Worm (Caenorhabditis elegans) whole organism, early embryonic: ENCODE data around the gene spp-12.

ENCODE experiments used
- B0310.2 ChIP-seq: sonication (generic microtip); optimal IDR thresholded peaks from 2 replicates; lab custom pipeline; 2016; ENCODE audit warnings: mild to moderate bottlenecking, missing genetic modification characterization, missing compliant biosample characterization
- F13C5.2 ChIP-seq: sonication (generic microtip); optimal IDR thresholded peaks from 2 replicates; lab custom pipeline; 2017; ENCODE audit warnings: mild to moderate bottlenecking, missing genetic modification characterization, inconsistent platforms, missing compliant biosample characterization
- aly-1 ChIP-seq: sonication (generic microtip); optimal IDR thresholded peaks from 2 replicates; lab custom pipeline; 2016; ENCODE audit warnings: missing genetic modification characterization, missing compliant biosample characterization
- ama-1 ChIP-seq: fragments of 150-350 bp; optimal IDR thresholded peaks from 2 replicates; lab custom pipeline; 2014
- ceh-13 ChIP-seq: fragments of 200-800 bp; sonication (Bioruptor generic); optimal IDR thresholded peaks from 2 replicates; lab custom pipeline; 2018; ENCODE audit warnings: mild to moderate bottlenecking, missing genetic modification characterization, missing compliant biosample characterization
- ceh-36 ChIP-seq: sonication (generic microtip); optimal IDR thresholded peaks from 2 replicates; lab custom pipeline; 2016; ENCODE audit warnings: missing genetic modification characterization, inconsistent platforms, missing compliant biosample characterization
- ets-7 ChIP-seq: sonication (generic microtip); optimal IDR thresholded peaks from 2 replicates; lab custom pipeline; 2016; ENCODE audit warnings: missing genotype, missing genetic modification characterization, missing compliant biosample characterization
- flt-1 ChIP-seq: fragments of 200-800 bp; sonication (Bioruptor generic); IDR thresholded peaks from 2 replicates; pipeline ENCODE4 v1.3.6; 2022; ENCODE audit warnings: missing genetic modification characterization, missing compliant biosample characterization
- hmbx-1 ChIP-seq: sonication (generic microtip); optimal IDR thresholded peaks from 2 replicates; lab custom pipeline; 2016; ENCODE audit warnings: mild to moderate bottlenecking, missing genetic modification characterization, missing compliant biosample characterization
- hmg-4 ChIP-seq: fragments of 200-800 bp; sonication (Bioruptor generic); optimal IDR thresholded peaks from 2 replicates; lab custom pipeline; 2018; ENCODE audit warnings: mild to moderate bottlenecking, missing genetic modification characterization, missing compliant biosample characterization
- hnd-1 ChIP-seq: sonication (generic microtip); optimal IDR thresholded peaks from 2 replicates; lab custom pipeline; 2016; ENCODE audit warnings: missing genetic modification characterization, missing compliant biosample characterization
- pes-1 ChIP-seq: fragments of 200-800 bp; sonication (Bioruptor generic); IDR thresholded peaks from 2 replicates; pipeline ENCODE4 v1.3.6; 2022; ENCODE audit warnings: missing genetic modification reagents, missing genetic modification characterization, missing compliant biosample characterization
- scrt-1 ChIP-seq: fragments of 200-800 bp; sonication (Bioruptor generic); IDR thresholded peaks from 2 replicates; pipeline ENCODE4 v1.3.6; 2022; ENCODE audit warnings: missing genetic modification characterization, missing compliant biosample characterization
- sea-1 ChIP-seq: fragments of 200-800 bp; sonication (Bioruptor generic); conservative IDR thresholded peaks from 2 replicates; pipeline ENCODE4 v1.3.6; 2022; ENCODE audit warnings: missing genetic modification characterization, missing compliant biosample characterization
- tbx-11 ChIP-seq: fragments of 200-800 bp; sonication (Bioruptor generic); IDR thresholded peaks from 2 replicates; pipeline ENCODE4 v1.3.6; 2022; ENCODE audit warnings: missing genetic modification characterization, missing compliant biosample characterization
- tbx-37 ChIP-seq: fragments of 200-800 bp; sonication (Bioruptor generic); conservative IDR thresholded peaks from 2 replicates; pipeline ENCODE4 v1.3.6; 2022; ENCODE audit warnings: missing genetic modification reagents, missing genetic modification characterization, missing compliant biosample characterization
- tra-4 ChIP-seq: sonication (generic microtip); optimal IDR thresholded peaks from 2 replicates; lab custom pipeline; 2017; ENCODE audit warnings: missing genetic modification characterization, missing compliant biosample characterization

spp-12 gene

DNA sequence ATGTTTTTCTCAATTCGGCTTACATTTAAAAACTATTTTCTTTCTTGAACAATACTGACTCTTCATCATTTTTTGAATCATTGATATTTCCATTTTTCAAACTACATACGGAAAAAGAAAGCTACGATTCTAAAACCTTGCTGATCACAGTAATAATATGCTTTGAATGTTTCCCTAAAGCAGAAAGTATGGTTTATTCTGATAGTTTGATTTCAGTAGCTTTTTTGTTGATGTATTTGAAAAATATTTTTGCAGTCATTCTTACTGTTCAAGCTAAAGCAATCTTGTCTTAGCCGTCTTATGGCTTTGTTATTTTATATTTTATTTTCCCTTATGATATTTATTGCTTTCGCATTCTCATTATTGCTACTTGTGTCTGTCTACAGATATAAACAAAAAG is 39.9 kb downstream of the spp-12 start, which contains the start of gene srxa-13:
srxa-13 (plus strand) TSS at position 301 of the 400 bp plus-strand sequence.
- TF ChIP-seq hmg-4 (GFP tag; lab: Kevin White, UChicago) (no peak), pes-1 (GFP tag; lab: Robert Waterston, UW) (no peak)

DNA sequence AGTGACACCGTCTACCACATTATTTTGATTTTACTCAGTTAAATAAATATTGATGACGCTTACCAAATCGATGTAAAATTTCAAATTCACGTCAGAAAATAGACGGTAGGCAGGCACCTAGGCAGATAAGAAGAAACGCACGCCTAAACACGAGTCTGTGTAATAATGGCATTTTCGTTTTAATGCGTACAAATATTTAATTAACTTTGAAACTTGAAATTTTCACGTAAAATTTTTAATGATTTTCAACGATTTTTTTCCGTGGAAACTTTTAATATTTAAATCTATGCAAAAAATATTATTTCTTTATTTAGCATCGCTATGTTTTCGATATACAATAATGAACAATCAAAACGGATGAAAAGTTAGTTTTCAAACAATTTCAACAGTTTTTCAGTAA is 41.6 kb downstream of the spp-12 start, which contains the start of gene C06B3.16:
C06B3.16 (plus strand) TSS at position 301 of the 400 bp plus-strand sequence.
- no peak for TF ChIP-seq hmbx-1 (tag; lab: Kevin White, UChicago)
- no peak for TF ChIP-seq tbx-37
- no peak for TF ChIP-seq tra-4 (tag; lab: Kevin White, UChicago)
- no peak for TF ChIP-seq ceh-36 (tag; lab: Kevin White, UChicago)
- no peak for TF ChIP-seq pes-1 (GFP tag; lab: Robert Waterston, UW)
- TF ChIP-seq ceh-13 (GFP tag; lab: Kevin White, UChicago), result no peak
- no peak for TF ChIP-seq hnd-1 (tag; lab: Kevin White, UChicago)
- TF ChIP-seq tbx-11 (GFP tag; lab: Robert Waterston, UW), result no peak

DNA sequence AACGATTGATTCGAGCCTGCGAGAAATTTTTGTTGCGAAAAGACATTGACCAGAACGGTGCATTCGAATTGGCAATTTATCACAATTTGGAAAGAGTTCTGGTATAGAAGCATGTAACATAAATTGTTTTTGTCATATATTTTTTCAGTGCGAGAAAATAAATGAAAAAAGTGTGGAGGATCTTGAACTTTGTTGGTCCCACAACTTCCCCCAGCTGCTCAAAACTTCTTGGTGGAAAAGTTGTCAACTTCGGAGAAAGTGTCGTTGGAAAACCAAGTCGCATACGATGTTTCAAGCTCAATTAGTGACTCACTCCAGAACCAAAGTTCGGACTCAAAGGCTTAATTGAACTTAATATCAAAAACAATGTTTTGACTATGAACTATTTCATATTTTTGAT is 42.3 kb downstream of the spp-12 start:
- no peak for TF ChIP-seq tbx-37
- no peak for TF ChIP-seq hnd-1 (tag; lab: Kevin White, UChicago)

DNA sequence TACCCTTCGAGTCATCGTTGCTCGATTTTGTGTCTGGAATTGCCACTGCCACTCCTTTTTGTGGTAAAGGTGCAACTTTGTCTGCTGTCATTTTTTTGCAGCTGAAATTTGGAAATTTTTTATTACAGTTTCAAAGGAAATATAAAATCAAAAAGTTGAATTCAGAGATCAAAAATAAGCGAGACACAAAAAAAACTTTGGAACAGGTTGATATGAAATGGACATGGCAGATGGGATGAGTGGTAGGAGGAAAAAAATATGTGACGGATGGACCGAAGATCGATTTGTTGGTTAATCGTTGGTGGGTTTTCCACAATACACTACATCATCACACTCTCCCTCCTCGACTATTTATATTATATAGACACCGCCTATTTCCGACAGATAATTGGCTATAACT is 44.9 kb downstream of the spp-12 start, which contains the start of gene R10D12.1:
R10D12.1 (minus strand) TSS at position 101 of the 400 bp plus-strand sequence.
- no peak for TF ChIP-seq tbx-11 (GFP tag; lab: Robert Waterston, UW)

DNA sequence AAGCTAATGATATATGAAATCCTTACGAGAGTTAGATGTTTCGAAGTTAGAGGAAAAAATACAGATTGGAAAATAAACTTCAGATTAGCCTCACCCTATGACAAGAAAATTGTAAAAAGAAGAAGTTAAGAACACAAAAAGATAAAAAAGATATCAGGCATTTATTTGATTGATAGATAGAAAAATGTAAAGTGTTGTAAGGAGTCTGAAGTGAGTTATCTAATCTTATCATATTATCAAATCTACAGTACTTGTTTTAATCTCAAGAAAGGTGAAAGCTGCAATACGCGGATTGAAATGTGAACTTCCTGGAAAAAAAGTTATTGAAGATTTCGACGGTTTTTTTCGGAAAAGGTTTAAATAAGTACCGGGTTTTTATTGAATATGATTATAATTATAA is 45.8 kb downstream of the spp-12 start:
- TF ChIP-seq tbx-11 (GFP tag; lab: Robert Waterston, UW), result no peak
- no peak for TF ChIP-seq pes-1 (GFP tag; lab: Robert Waterston, UW)
- no peak for TF ChIP-seq aly-1 (tag; lab: Kevin White, UChicago)
- no peak for TF ChIP-seq tra-4 (tag; lab: Kevin White, UChicago)
- no peak for TF ChIP-seq hmg-4 (GFP tag; lab: Kevin White, UChicago)
- TF ChIP-seq tbx-37, result no peak
- TF ChIP-seq sea-1 (GFP tag; lab: Robert Waterston, UW), result no peak
- TF ChIP-seq ama-1 (lab: Kevin White, UChicago), result no peak
- TF ChIP-seq B0310.2, result no peak
- no peak for TF ChIP-seq ceh-13 (GFP tag; lab: Kevin White, UChicago)
- TF ChIP-seq scrt-1, result no peak
- TF ChIP-seq flt-1 (GFP tag; lab: Robert Waterston, UW), result no peak
- no peak for TF ChIP-seq hnd-1 (tag; lab: Kevin White, UChicago)
- no peak for TF ChIP-seq ceh-36 (tag; lab: Kevin White, UChicago)
- no peak for TF ChIP-seq F13C5.2 (tag; lab: Kevin White, UChicago)
- no peak for TF ChIP-seq ets-7 (tag; lab: Kevin White, UChicago)
- no peak for TF ChIP-seq hmbx-1 (tag; lab: Kevin White, UChicago)

DNA sequence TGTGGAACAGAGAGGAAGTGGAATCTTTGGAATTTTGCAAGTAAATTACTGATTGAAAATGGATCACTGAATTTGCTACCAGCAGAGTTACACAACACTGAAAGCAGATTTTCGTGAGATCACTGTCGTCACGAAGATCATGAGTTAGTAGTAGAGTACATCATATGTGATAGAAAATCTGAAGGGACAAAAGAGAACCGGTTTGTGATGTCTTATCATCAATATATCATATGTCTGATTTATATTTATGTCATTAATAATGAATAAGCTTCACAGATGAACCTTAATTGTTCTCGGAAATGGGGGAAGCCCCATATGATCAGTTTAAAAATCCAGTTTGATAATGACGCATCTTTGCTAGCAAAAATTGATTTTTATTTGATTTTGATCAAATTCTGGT is 46.4 kb downstream of the spp-12 start:
- TF ChIP-seq hmbx-1 (tag; lab: Kevin White, UChicago), result no peak
- TF ChIP-seq ets-7 (tag; lab: Kevin White, UChicago), result no peak
- no peak for TF ChIP-seq ceh-36 (tag; lab: Kevin White, UChicago)
- TF ChIP-seq B0310.2, result no peak
- TF ChIP-seq pes-1 (GFP tag; lab: Robert Waterston, UW), result no peak
- TF ChIP-seq hnd-1 (tag; lab: Kevin White, UChicago), result no peak
- no peak for TF ChIP-seq F13C5.2 (tag; lab: Kevin White, UChicago)

DNA sequence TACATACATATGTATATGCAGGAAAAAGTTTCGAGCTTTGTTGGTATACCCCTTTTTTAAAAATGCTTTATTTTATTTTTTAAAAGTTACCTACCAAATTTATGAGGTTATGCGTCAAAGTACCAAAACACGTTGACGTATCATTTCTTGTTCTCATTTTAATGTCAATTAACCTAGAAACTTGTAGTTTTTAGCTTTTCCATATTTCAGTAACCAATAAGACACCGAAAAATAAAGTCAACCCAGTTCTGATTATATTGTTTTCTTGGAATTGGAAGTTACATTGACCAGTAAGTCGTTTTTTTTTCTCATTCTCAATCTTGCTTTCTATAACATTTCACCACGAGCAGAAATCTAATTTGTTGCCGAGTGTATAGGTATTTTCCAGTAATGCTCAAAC is 47.2 kb downstream of the spp-12 start, which contains the start of gene srw-145:
srw-145 (plus strand) TSS at position 301 of the 400 bp plus-strand sequence.
- no peak for TF ChIP-seq sea-1 (GFP tag; lab: Robert Waterston, UW)
- TF ChIP-seq ets-7 (tag; lab: Kevin White, UChicago), result no peak
- no peak for TF ChIP-seq aly-1 (tag; lab: Kevin White, UChicago)
- TF ChIP-seq ama-1 (lab: Kevin White, UChicago), result no peak
- no peak for TF ChIP-seq B0310.2
- TF ChIP-seq tbx-11 (GFP tag; lab: Robert Waterston, UW), result no peak
- TF ChIP-seq scrt-1, result no peak
- TF ChIP-seq hmg-4 (GFP tag; lab: Kevin White, UChicago), result no peak
- TF ChIP-seq tra-4 (tag; lab: Kevin White, UChicago), result no peak
- no peak for TF ChIP-seq pes-1 (GFP tag; lab: Robert Waterston, UW)
- no peak for TF ChIP-seq ceh-13 (GFP tag; lab: Kevin White, UChicago)
- TF ChIP-seq hnd-1 (tag; lab: Kevin White, UChicago), result no peak
- no peak for TF ChIP-seq hmbx-1 (tag; lab: Kevin White, UChicago)
- no peak for TF ChIP-seq ceh-36 (tag; lab: Kevin White, UChicago)
- no peak for TF ChIP-seq F13C5.2 (tag; lab: Kevin White, UChicago)
- TF ChIP-seq tbx-37, result no peak
